Worm (Caenorhabditis elegans): ENCODE data around the gene F13E9.13.

DNA sequence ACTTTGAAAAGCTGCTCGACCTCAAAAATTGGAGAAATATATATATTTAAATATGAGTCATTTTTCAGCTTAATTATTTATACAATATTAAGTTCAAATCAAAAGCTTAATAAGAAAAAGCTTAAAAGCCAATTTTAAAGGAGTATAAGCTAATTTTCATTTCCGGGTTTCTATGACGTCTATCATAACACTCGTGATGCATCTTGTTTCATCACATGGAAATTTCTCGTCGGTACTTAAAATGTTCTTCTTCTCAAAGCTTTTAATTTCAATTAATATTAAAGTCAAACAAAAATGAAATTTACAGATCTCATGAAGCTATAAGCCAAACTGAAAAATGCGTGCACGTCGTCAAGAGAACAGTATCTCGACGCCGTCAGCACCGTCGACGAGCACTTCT is 38.4 kb downstream of the F13E9.13 start, which contains the start of gene rbr-2:
- TF ChIP-seq med-1 (GFP tag; optimal IDR thresholded peaks at IDR 0.05; ENCODE audit: insufficient read depth) (no peak), ztf-29 (GFP tag; IDR thresholded peaks at IDR 0.05) (no peak), klf-2 (GFP tag; conservative IDR thresholded peaks at IDR 0.05) (no peak), ztf-23 (GFP tag; IDR thresholded peaks at IDR 0.05) (no peak), tab-1 (GFP tag; IDR thresholded peaks at IDR 0.05) (no peak), flt-1 (GFP tag; IDR thresholded peaks at IDR 0.05) (no peak), ref-1 (GFP tag; conservative IDR thresholded peaks at IDR 0.05) (no peak), T22C8.4 (GFP tag; IDR thresholded peaks at IDR 0.05) (no peak)
